Worm (Caenorhabditis elegans): ENCODE results near the gene sucl-1.

sucl-1 gene

ce11 chrX:14753514-14754076 is at the start of gene sucl-1:
Gene sucl-1 (plus strand): TSS chrX:14754026.
- TF ChIP-seq M03D4.4 (tag; optimal IDR thresholded peaks at IDR 0.05): peak; percentile 51
- TF ChIP-seq unc-120 (tag; optimal IDR thresholded peaks at IDR 0.05; ENCODE audit: poor library complexity, severe bottlenecking): peak; percentile 64
- TF ChIP-seq ceh-43 (GFP tag; optimal IDR thresholded peaks at IDR 0.05): no peak
- no peak for TF ChIP-seq nhr-28 (tag; optimal IDR thresholded peaks at IDR 0.05)
- peak; percentile 86 for TF ChIP-seq mls-2 (tag; optimal IDR thresholded peaks at IDR 0.05)
- TF ChIP-seq ceh-39 (tag; optimal IDR thresholded peaks at IDR 0.05): peak; percentile 66
- peak; percentile 83 for TF ChIP-seq mep-1 (tag; optimal IDR thresholded peaks at IDR 0.05)
- TF ChIP-seq unc-62 (GFP tag; optimal IDR thresholded peaks at IDR 0.05): peak; percentile 43
- no peak for TF ChIP-seq nhr-237 (tag; optimal IDR thresholded peaks at IDR 0.05)
- TF ChIP-seq ces-1 (GFP tag; optimal IDR thresholded peaks at IDR 0.05): peak; percentile 62
- no peak for TF ChIP-seq snpc-4 (tag; optimal IDR thresholded peaks at IDR 0.05)
- no peak for TF ChIP-seq unc-39 (tag; optimal IDR thresholded peaks at IDR 0.05)
- no peak for TF ChIP-seq bed-3 (GFP tag; optimal IDR thresholded peaks at IDR 0.05)
- peak; percentile 31 for TF ChIP-seq cnd-1 (tag; optimal IDR thresholded peaks at IDR 0.05)
- peak; percentile 58 for TF ChIP-seq hlh-1 (tag; optimal IDR thresholded peaks at IDR 0.05)
- TF ChIP-seq drap-1 (GFP tag; optimal IDR thresholded peaks at IDR 0.05): peak; percentile 42
- no peak for TF ChIP-seq ceh-83 (GFP tag; optimal IDR thresholded peaks at IDR 0.05)
- TF ChIP-seq elt-1 (tag; optimal IDR thresholded peaks at IDR 0.05; ENCODE audit: borderline replicate concordance, insufficient read depth): no peak
- TF ChIP-seq lin-32 (GFP tag; optimal IDR thresholded peaks at IDR 0.05): no peak
- TF ChIP-seq ztf-11 (tag; optimal IDR thresholded peaks at IDR 0.05): peak; percentile 43
- peak; percentile 21 for TF ChIP-seq nhr-2 (tag; optimal IDR thresholded peaks at IDR 0.05)
- peak; percentile 43 for TF ChIP-seq pha-4 (tag; optimal IDR thresholded peaks at IDR 0.05)
- TF ChIP-seq elt-3 (tag; optimal IDR thresholded peaks at IDR 0.05): no peak
- no peak for TF ChIP-seq sem-2 (GFP tag; optimal IDR thresholded peaks at IDR 0.05)
- peak; percentile 16 for TF ChIP-seq lsy-2 (tag; optimal IDR thresholded peaks at IDR 0.05)
- TF ChIP-seq lin-13 (tag; optimal IDR thresholded peaks at IDR 0.05): peak; percentile 57
- TF ChIP-seq ham-2 (GFP tag; optimal IDR thresholded peaks at IDR 0.05): peak; percentile 18

ce11 chrX:14704933-14705332 is 48.9 kb upstream of the sucl-1 start:
- TF ChIP-seq ceh-83 (GFP tag; optimal IDR thresholded peaks at IDR 0.05) (no peak), drap-1 (GFP tag; optimal IDR thresholded peaks at IDR 0.05) (no peak), lsy-2 (tag; optimal IDR thresholded peaks at IDR 0.05) (no peak), bed-3 (GFP tag; optimal IDR thresholded peaks at IDR 0.05) (no peak)

- TF ChIP-seq bed-3 (GFP tag; optimal IDR thresholded peaks at IDR 0.05) (no peak), ces-1 (GFP tag; optimal IDR thresholded peaks at IDR 0.05) (peak; percentile 33), unc-62 (GFP tag; optimal IDR thresholded peaks at IDR 0.05) (peak; percentile 33)
These were observed 47.0 kb upstream of the sucl-1 start, which contains the start of gene tmem-184 for ce11 chrX:14706698-14707285. Gene tmem-184 (minus strand): TSS chrX:14706861.

- peak; percentile 48 for TF ChIP-seq lin-32 (GFP tag; optimal IDR thresholded peaks at IDR 0.05)
- peak; percentile 75 for TF ChIP-seq ces-1 (GFP tag; optimal IDR thresholded peaks at IDR 0.05)
- TF ChIP-seq ztf-11 (tag; optimal IDR thresholded peaks at IDR 0.05): peak; percentile 69
- no peak for TF ChIP-seq zip-8 (tag; optimal IDR thresholded peaks at IDR 0.05)
- TF ChIP-seq nhr-28 (tag; optimal IDR thresholded peaks at IDR 0.05): no peak
- peak; percentile 2 for TF ChIP-seq elt-3 (tag; optimal IDR thresholded peaks at IDR 0.05)
- peak; percentile 55 for TF ChIP-seq pha-4 (tag; optimal IDR thresholded peaks at IDR 0.05)
- TF ChIP-seq drap-1 (GFP tag; optimal IDR thresholded peaks at IDR 0.05): peak; percentile 62
- TF ChIP-seq snpc-4 (tag; optimal IDR thresholded peaks at IDR 0.05): no peak
- TF ChIP-seq ceh-39 (tag; optimal IDR thresholded peaks at IDR 0.05): peak; percentile 86
- TF ChIP-seq mep-1 (tag; optimal IDR thresholded peaks at IDR 0.05): peak; percentile 81
- TF ChIP-seq flh-1 (GFP tag; optimal IDR thresholded peaks at IDR 0.05): no peak
- peak; percentile 17 for TF ChIP-seq M03D4.4 (tag; optimal IDR thresholded peaks at IDR 0.05)
- no peak for TF ChIP-seq blmp-1 (tag; optimal IDR thresholded peaks at IDR 0.05)
- peak; percentile 53 for TF ChIP-seq lin-13 (tag; optimal IDR thresholded peaks at IDR 0.05)
- no peak for TF ChIP-seq bed-3 (GFP tag; optimal IDR thresholded peaks at IDR 0.05)
- peak; percentile 68 for TF ChIP-seq unc-120 (tag; optimal IDR thresholded peaks at IDR 0.05; ENCODE audit: poor library complexity, severe bottlenecking)
- TF ChIP-seq nhr-12 (tag; optimal IDR thresholded peaks at IDR 0.05): no peak
- no peak for TF ChIP-seq unc-39 (tag; optimal IDR thresholded peaks at IDR 0.05)
- TF ChIP-seq ham-2 (GFP tag; optimal IDR thresholded peaks at IDR 0.05): peak; percentile 93
- TF ChIP-seq ceh-83 (GFP tag; optimal IDR thresholded peaks at IDR 0.05): no peak
- TF ChIP-seq elt-1 (tag; optimal IDR thresholded peaks at IDR 0.05; ENCODE audit: borderline replicate concordance, insufficient read depth): no peak
- peak; percentile 84 for TF ChIP-seq mls-2 (tag; optimal IDR thresholded peaks at IDR 0.05)
- peak; percentile 33 for TF ChIP-seq nhr-2 (tag; optimal IDR thresholded peaks at IDR 0.05)
- no peak for TF ChIP-seq nhr-76 (tag; optimal IDR thresholded peaks at IDR 0.05)
- peak; percentile 60 for TF ChIP-seq cnd-1 (tag; optimal IDR thresholded peaks at IDR 0.05)
- TF ChIP-seq sptf-1 (tag; optimal IDR thresholded peaks at IDR 0.05): peak; percentile 83
- TF ChIP-seq tbx-8 (GFP tag; optimal IDR thresholded peaks at IDR 0.05): peak; percentile 0
- TF ChIP-seq nhr-237 (tag; optimal IDR thresholded peaks at IDR 0.05): peak; percentile 52
- TF ChIP-seq ceh-43 (GFP tag; optimal IDR thresholded peaks at IDR 0.05): no peak
- no peak for TF ChIP-seq mab-5 (tag; optimal IDR thresholded peaks at IDR 0.05)
- peak; percentile 80 for TF ChIP-seq unc-62 (GFP tag; optimal IDR thresholded peaks at IDR 0.05)
- peak; percentile 76 for TF ChIP-seq lsy-2 (tag; optimal IDR thresholded peaks at IDR 0.05)
- peak; percentile 32 for TF ChIP-seq sem-2 (GFP tag; optimal IDR thresholded peaks at IDR 0.05)
- peak; percentile 37 for TF ChIP-seq hlh-1 (tag; optimal IDR thresholded peaks at IDR 0.05)
These were observed 45.6 kb upstream of the sucl-1 start for ce11 chrX:14708176-14708642.
